Worm (Caenorhabditis elegans) whole organism, mixed stage, embryonic: ENCODE measurements around the gene zipt-13.

Experiments used
- M03D4.4 ChIP-seq: sonication (generic microtip); optimal IDR thresholded peaks from 2 replicates; lab custom pipeline; 2017; ENCODE audit warnings: mild to moderate bottlenecking, missing genetic modification characterization, missing compliant biosample characterization
- bed-3 ChIP-seq: fragments of 200-800 bp; sonication (Bioruptor generic); optimal IDR thresholded peaks from 3 replicates; lab custom pipeline; 2018; ENCODE audit warnings: mild to moderate bottlenecking, missing genetic modification characterization, moderate library complexity, missing compliant biosample characterization
- blmp-1 ChIP-seq: fragments of 150-350 bp; optimal IDR thresholded peaks from 2 replicates; lab custom pipeline; 2014; ENCODE audit warnings: missing biosample characterization, missing genetic modification characterization
- ceh-43 ChIP-seq: fragments of 200-800 bp; sonication (Bioruptor generic); optimal IDR thresholded peaks from 2 replicates; lab custom pipeline; 2018; ENCODE audit warnings: mild to moderate bottlenecking, missing genetic modification characterization, moderate library complexity, missing compliant biosample characterization
- ceh-83 ChIP-seq: fragments of 200-800 bp; sonication (Bioruptor generic); optimal IDR thresholded peaks from 2 replicates; lab custom pipeline; 2018; ENCODE audit warnings: mild to moderate bottlenecking, missing genetic modification characterization, missing compliant biosample characterization
- ces-1 ChIP-seq: fragments of 150-350 bp; optimal IDR thresholded peaks from 2 replicates; lab custom pipeline; 2014; ENCODE audit warnings: missing biosample characterization, missing genetic modification reagents, missing genetic modification characterization
- cnd-1 ChIP-seq: fragments of 200-800 bp; sonication (Bioruptor generic); optimal IDR thresholded peaks from 2 replicates; lab custom pipeline; 2018; ENCODE audit warnings: mild to moderate bottlenecking, missing genetic modification characterization, missing compliant biosample characterization
- drap-1 ChIP-seq: fragments of 200-800 bp; sonication (Bioruptor generic); optimal IDR thresholded peaks from 3 replicates; lab custom pipeline; 2018; ENCODE audit warnings: mild to moderate bottlenecking, missing genetic modification characterization, missing compliant biosample characterization
- elt-3 ChIP-seq: fragments of 150-350 bp; optimal IDR thresholded peaks from 2 replicates; lab custom pipeline; 2014; ENCODE audit warnings: missing biosample characterization, missing genetic modification characterization
- flh-1 ChIP-seq: fragments of 200-800 bp; sonication (Bioruptor generic); optimal IDR thresholded peaks from 2 replicates; lab custom pipeline; 2018; ENCODE audit warnings: mild to moderate bottlenecking, missing genetic modification characterization, moderate library complexity, missing compliant biosample characterization
- ham-2 ChIP-seq: fragments of 200-800 bp; sonication (Bioruptor generic); optimal IDR thresholded peaks from 2 replicates; lab custom pipeline; 2018; ENCODE audit warnings: mild to moderate bottlenecking, missing genetic modification characterization, missing compliant biosample characterization
- lin-13 ChIP-seq: fragments of 150-350 bp; optimal IDR thresholded peaks from 2 replicates; lab custom pipeline; 2014; ENCODE audit warnings: missing biosample characterization, missing genetic modification characterization
- lin-32 ChIP-seq: fragments of 200-800 bp; sonication (Bioruptor generic); optimal IDR thresholded peaks from 2 replicates; lab custom pipeline; 2018; ENCODE audit warnings: mild to moderate bottlenecking, missing genetic modification characterization, missing compliant biosample characterization
- lsy-2 ChIP-seq: fragments of 150-350 bp; optimal IDR thresholded peaks from 2 replicates; lab custom pipeline; 2014; ENCODE audit warnings: missing biosample characterization, missing genetic modification characterization
- mab-5 ChIP-seq: fragments of 150-350 bp; optimal IDR thresholded peaks from 2 replicates; lab custom pipeline; 2014; ENCODE audit warnings: missing biosample characterization, missing genetic modification characterization
- mep-1 ChIP-seq: fragments of 150-350 bp; optimal IDR thresholded peaks from 2 replicates; lab custom pipeline; 2017; ENCODE audit warnings: missing biosample characterization, missing genetic modification reagents, missing genetic modification characterization, inconsistent platforms
- mls-2 ChIP-seq: sonication (generic microtip); optimal IDR thresholded peaks from 2 replicates; lab custom pipeline; 2016; ENCODE audit warnings: mild to moderate bottlenecking, missing genetic modification characterization, moderate library complexity, missing compliant biosample characterization
- nhr-12 ChIP-seq: fragments of 150-350 bp; optimal IDR thresholded peaks from 2 replicates; lab custom pipeline; 2014; ENCODE audit warnings: missing biosample characterization, missing genetic modification characterization
- nhr-237 ChIP-seq: fragments of 150-350 bp; optimal IDR thresholded peaks from 2 replicates; lab custom pipeline; 2014; ENCODE audit warnings: missing biosample characterization, missing genetic modification characterization
- nhr-28 ChIP-seq: fragments of 150-350 bp; optimal IDR thresholded peaks from 2 replicates; lab custom pipeline; 2014; ENCODE audit warnings: missing biosample characterization, missing genetic modification characterization
- pha-4 ChIP-seq: fragments of 150-350 bp; optimal IDR thresholded peaks from 2 replicates; lab custom pipeline; 2018; ENCODE audit warnings: missing biosample characterization, missing genetic modification reagents, missing genetic modification characterization
- snpc-4 ChIP-seq: fragments of 150-350 bp; optimal IDR thresholded peaks from 2 replicates; lab custom pipeline; 2014; ENCODE audit warnings: missing biosample characterization, missing genetic modification characterization
- tbx-8 ChIP-seq: fragments of 200-800 bp; sonication (Bioruptor generic); optimal IDR thresholded peaks from 2 replicates; lab custom pipeline; 2018; ENCODE audit warnings: mild to moderate bottlenecking, missing genetic modification characterization, moderate library complexity, missing compliant biosample characterization
- unc-120 ChIP-seq: sonication (generic microtip); optimal IDR thresholded peaks from 2 replicates; lab custom pipeline; 2017; ENCODE audit warnings: missing genetic modification characterization, missing compliant biosample characterization; ENCODE audit not compliant: poor library complexity, severe bottlenecking
- unc-39 ChIP-seq: fragments of 150-350 bp; optimal IDR thresholded peaks from 2 replicates; lab custom pipeline; 2014; ENCODE audit warnings: missing biosample characterization, missing genetic modification characterization
- zip-8 ChIP-seq: fragments of 150-350 bp; optimal IDR thresholded peaks from 2 replicates; lab custom pipeline; 2014; ENCODE audit warnings: missing biosample characterization, missing genetic modification characterization
- ztf-11 ChIP-seq: fragments of 150-350 bp; optimal IDR thresholded peaks from 2 replicates; lab custom pipeline; 2014; ENCODE audit warnings: missing biosample characterization, missing genetic modification characterization

Gene zipt-13

DNA sequence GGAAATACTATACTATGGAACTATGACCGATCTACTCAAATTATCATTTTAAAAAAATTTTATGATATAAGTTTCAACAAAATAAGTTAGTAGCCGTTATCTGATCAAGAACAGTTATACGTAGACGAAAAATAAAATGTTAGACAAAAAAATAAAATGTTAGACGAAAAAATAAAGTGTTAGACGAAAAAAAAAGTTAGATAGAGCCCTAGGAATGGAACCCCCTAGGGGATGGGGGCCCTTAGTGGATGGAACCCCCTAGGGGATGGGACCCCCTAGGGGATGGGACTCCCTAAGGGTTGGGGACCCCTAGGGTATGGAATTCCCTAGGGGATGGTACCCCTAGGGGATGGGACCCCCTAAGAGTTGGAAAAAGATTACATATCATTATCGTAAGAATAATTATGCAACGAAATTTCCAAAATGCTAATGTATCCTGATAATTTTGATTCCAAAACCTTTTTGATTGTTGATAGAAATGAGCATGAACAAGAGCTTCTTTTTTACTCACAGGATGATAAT is 17.5 kb downstream of the zipt-13 start:
- TF ChIP-seq snpc-4 (tag; lab: Kevin White, UChicago) (no peak), mep-1 (tag; lab: Kevin White, UChicago) (no peak), ceh-83 (GFP tag; lab: Kevin White, UChicago) (no peak), mab-5 (tag; lab: Kevin White, UChicago) (no peak), unc-39 (no peak), elt-3 (tag; lab: Kevin White, UChicago) (no peak), M03D4.4 (tag; lab: Kevin White, UChicago) (no peak), nhr-237 (tag; lab: Kevin White, UChicago) (no peak), ham-2 (GFP tag; lab: Kevin White, UChicago) (no peak), lin-32 (GFP tag; lab: Kevin White, UChicago) (no peak), blmp-1 (tag; lab: Kevin White, UChicago) (no peak), lin-13 (tag; lab: Kevin White, UChicago) (no peak), nhr-12 (tag; lab: Kevin White, UChicago) (no peak), pha-4 (tag; lab: Kevin White, UChicago) (no peak), bed-3 (GFP tag; lab: Kevin White, UChicago) (no peak)

DNA sequence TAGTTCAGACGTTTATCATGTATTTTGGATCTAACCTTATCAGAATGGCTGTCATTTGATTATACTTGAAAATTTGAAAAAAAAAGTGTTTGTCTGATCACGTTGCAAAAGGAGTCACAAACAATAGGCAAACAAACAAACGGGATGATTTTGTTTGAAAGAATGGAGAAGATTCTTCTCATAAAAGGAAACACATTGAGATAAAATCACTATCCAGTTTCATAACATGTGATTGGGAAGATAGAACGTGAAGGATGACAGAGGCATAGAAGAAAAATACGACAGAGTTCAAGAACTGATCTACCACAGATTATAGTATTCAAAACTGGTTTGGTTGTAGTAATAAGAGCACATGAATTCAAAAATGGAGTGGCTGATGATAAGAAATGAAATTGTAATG is 18.0 kb downstream of the zipt-13 start, which contains the start of gene F44A6.5:
Gene F44A6.5, minus strand, starts transcription at position 151 of the 400 bp plus-strand sequence.
- TF ChIP-seq unc-120 (tag; lab: Kevin White, UChicago) = no peak
- no peak for TF ChIP-seq zip-8 (tag; lab: Kevin White, UChicago)
- TF ChIP-seq ces-1 (GFP tag; lab: Kevin White, UChicago) = no peak
- TF ChIP-seq cnd-1 (tag; lab: Kevin White, UChicago) = no peak
- no peak for TF ChIP-seq blmp-1 (tag; lab: Kevin White, UChicago)
- no peak for TF ChIP-seq nhr-12 (tag; lab: Kevin White, UChicago)
- no peak for TF ChIP-seq ztf-11 (tag; lab: Kevin White, UChicago)
- no peak for TF ChIP-seq snpc-4 (tag; lab: Kevin White, UChicago)
- TF ChIP-seq elt-3 (tag; lab: Kevin White, UChicago) = no peak
- TF ChIP-seq mep-1 (tag; lab: Kevin White, UChicago) = no peak

DNA sequence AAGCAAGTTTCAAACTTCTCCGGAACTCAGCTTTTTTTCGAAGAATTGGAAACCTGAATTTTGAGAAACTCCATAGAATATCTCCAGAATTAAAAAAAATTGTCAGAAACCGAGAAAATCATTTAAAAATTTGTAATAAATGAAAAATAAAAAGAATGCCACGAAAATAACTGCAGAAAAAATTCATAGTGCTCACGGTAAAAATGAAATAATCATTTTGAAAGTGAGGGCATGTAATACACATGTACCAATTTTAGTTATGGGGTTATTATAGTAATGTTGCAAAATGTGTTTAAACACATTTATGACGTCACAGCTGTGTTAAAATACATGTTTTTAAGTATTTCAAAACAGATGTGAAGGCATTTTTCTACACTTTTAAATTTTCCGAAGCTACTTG is 19.9 kb downstream of the zipt-13 start:
- TF ChIP-seq mls-2 (tag; lab: Kevin White, UChicago) (no peak), zip-8 (tag; lab: Kevin White, UChicago) (peak; percentile 30)

- TF ChIP-seq nhr-12 (tag; lab: Kevin White, UChicago) (no peak), mab-5 (tag; lab: Kevin White, UChicago) (no peak), mep-1 (tag; lab: Kevin White, UChicago) (no peak), cnd-1 (tag; lab: Kevin White, UChicago) (no peak), snpc-4 (tag; lab: Kevin White, UChicago) (no peak), flh-1 (GFP tag; lab: Kevin White, UChicago) (no peak)
These were observed 20.4 kb downstream of the zipt-13 start for ce11 chrX:10216344-10216743.

ce11 chrX:10215429-10215828 is 21.3 kb downstream of the zipt-13 start, which contains the start of gene F44A6.4:
Gene F44A6.4, minus strand, starts transcription at chrX:10215495.
- TF ChIP-seq ces-1 (GFP tag; lab: Kevin White, UChicago) = peak; percentile 23
- no peak for TF ChIP-seq nhr-237 (tag; lab: Kevin White, UChicago)
- TF ChIP-seq, all 35 proteins: peak for 1

DNA sequence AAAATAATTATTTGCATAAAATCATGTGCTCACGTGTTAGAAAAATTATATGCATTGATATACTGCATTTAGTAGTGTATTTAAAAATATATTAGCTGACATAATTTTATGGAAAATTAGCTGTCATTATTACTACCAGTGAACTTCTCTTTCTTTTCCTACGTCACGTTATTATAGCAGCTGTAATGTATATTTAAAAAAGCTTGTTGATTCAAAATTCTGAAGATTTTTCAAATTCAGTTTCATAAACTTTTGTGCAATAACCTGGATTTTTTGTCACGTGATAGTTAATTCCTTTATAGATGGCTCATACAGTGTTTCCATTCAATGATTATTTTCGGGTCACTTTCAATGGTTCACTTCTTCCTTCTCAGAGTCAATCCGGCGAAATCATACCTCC is 24.3 kb downstream of the zipt-13 start, which contains the start of gene F44A6.3:
Gene F44A6.3, plus strand, starts transcription at position 301 of the 400 bp plus-strand sequence.
- TF ChIP-seq snpc-4 (tag; lab: Kevin White, UChicago) (no peak), tbx-8 (no peak), lin-32 (GFP tag; lab: Kevin White, UChicago) (no peak), nhr-28 (tag; lab: Kevin White, UChicago) (no peak), unc-120 (tag; lab: Kevin White, UChicago) (no peak)

DNA sequence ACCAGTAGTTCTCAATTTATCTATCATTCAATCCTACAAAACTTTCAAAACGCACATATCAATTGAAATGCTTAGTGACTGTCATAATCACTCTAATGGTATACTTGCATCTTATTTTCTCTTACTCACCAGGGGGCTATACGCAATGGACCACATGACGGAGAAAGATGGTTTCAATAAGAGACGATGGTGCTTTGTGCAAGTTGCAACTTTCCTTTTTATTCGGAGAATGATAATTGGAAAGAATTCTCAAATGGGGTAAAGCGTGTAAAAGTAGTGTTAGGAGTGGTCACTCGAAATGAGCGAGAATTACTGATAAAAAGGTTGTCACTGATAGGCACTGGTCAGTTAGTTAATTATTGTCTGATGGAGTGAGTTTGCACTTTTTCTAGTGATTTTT is 28.3 kb downstream of the zipt-13 start:
- TF ChIP-seq elt-3 (tag; lab: Kevin White, UChicago) (no peak), lin-32 (GFP tag; lab: Kevin White, UChicago) (no peak), ceh-43 (GFP tag; lab: Kevin White, UChicago) (no peak), nhr-237 (tag; lab: Kevin White, UChicago) (no peak), lsy-2 (tag; lab: Kevin White, UChicago) (no peak), drap-1 (GFP tag; lab: Kevin White, UChicago) (no peak), nhr-28 (tag; lab: Kevin White, UChicago) (no peak), ham-2 (GFP tag; lab: Kevin White, UChicago) (no peak)
